Fruit fly (Drosophila melanogaster) S2 (cell line): ENCODE measurements around the gene CG43407.

Experiments
- CG8478 ChIP-seq: fragments of >200 bp; optimal IDR thresholded peaks from 2 replicates; lab custom pipeline; 2018
- CTCF ChIP-seq, 2 experiments: fragments of >200 bp; optimal IDR thresholded peaks; 2 replicates each; lab custom pipeline; 2018

dm6 chr3L:19086364-19087200, 33.4 kb upstream of the CG43407 start, which contains the start of gene Mkp3:
- no peak for TF ChIP-seq CTCF (optimal IDR thresholded peaks at IDR 0.05; lab: Kevin White, UChicago)
- TF ChIP-seq CG8478 (lab: Kevin White, UChicago): no peak
